Fruit fly (Drosophila melanogaster) whole organism, embryonic: Measurements from ENCODE around the gene Helz.

ENCODE experiments used
- B-H1 ChIP-seq: fragments of 200-800 bp; sonication (Bioruptor generic); IDR thresholded peaks from 3 replicates; pipeline ENCODE4 v1.3.6; 2022; ENCODE audit warnings: missing biosample characterization, missing genetic modification characterization
- CG11560 ChIP-seq: fragments of 200-800 bp; sonication (Bioruptor generic); IDR thresholded peaks from 3 replicates; pipeline ENCODE4 v1.3.6; 2022; ENCODE audit warnings: missing biosample characterization, missing genetic modification characterization
- CG12659 ChIP-seq: fragments of 200-800 bp; sonication (Bioruptor generic); optimal IDR thresholded peaks from 3 replicates; lab custom pipeline; 2017; ENCODE audit warnings: mild to moderate bottlenecking, missing biosample characterization, missing genetic modification reagents, missing genetic modification characterization
- CG14050 ChIP-seq: fragments of 200-800 bp; sonication (Bioruptor generic); IDR thresholded peaks from 3 replicates; pipeline ENCODE4 v1.3.6; 2022; ENCODE audit warnings: missing biosample characterization, missing genetic modification characterization
- CG1603 ChIP-seq: fragments of 200-800 bp; sonication (Bioruptor generic); optimal IDR thresholded peaks from 2 replicates; lab custom pipeline; 2019; ENCODE audit warnings: missing biosample characterization, mild to moderate bottlenecking, missing genetic modification characterization, moderate library complexity
- CG2120 ChIP-seq: fragments of 200-800 bp; sonication (Bioruptor generic); optimal IDR thresholded peaks from 3 replicates; lab custom pipeline; 2016; ENCODE audit warnings: missing biosample characterization, missing genetic modification characterization
- CG33213 ChIP-seq: fragments of 200-800 bp; sonication (Bioruptor generic); optimal IDR thresholded peaks from 3 replicates; lab custom pipeline; 2016; ENCODE audit warnings: missing biosample characterization, missing genetic modification characterization
- CG4424 ChIP-seq: fragments of 200-800 bp; sonication (Bioruptor generic); optimal IDR thresholded peaks from 3 replicates; lab custom pipeline; 2016; ENCODE audit warnings: missing biosample characterization, missing genetic modification characterization
- CG4730 ChIP-seq: fragments of 200-800 bp; sonication (Bioruptor generic); IDR thresholded peaks from 2 replicates; pipeline ENCODE4 v1.3.6; 2022; ENCODE audit warnings: missing biosample characterization, missing genetic modification characterization
- CG5180 ChIP-seq: fragments of 200-800 bp; sonication (Bioruptor generic); optimal IDR thresholded peaks from 3 replicates; lab custom pipeline; 2017; ENCODE audit warnings: missing biosample characterization, missing genetic modification characterization, mild to moderate bottlenecking, moderate library complexity, missing genetic modification reagents
- CG6254 ChIP-seq: fragments of 200-800 bp; sonication (Bioruptor generic); optimal IDR thresholded peaks from 3 replicates; lab custom pipeline; 2017; ENCODE audit warnings: mild to moderate bottlenecking, missing biosample characterization, missing genetic modification reagents, missing genetic modification characterization
- CG7745 ChIP-seq: fragments of 200-800 bp; sonication (Bioruptor generic); optimal IDR thresholded peaks from 2 replicates; lab custom pipeline; 2018; ENCODE audit warnings: missing biosample characterization, mild to moderate bottlenecking, missing genetic modification characterization, moderate library complexity
- CG7786 ChIP-seq: fragments of 200-800 bp; sonication (Bioruptor generic); optimal IDR thresholded peaks from 2 replicates; lab custom pipeline; 2016; ENCODE audit warnings: missing biosample characterization, missing genetic modification characterization
- CG8089 ChIP-seq: fragments of 200-800 bp; sonication (Bioruptor generic); optimal IDR thresholded peaks from 3 replicates; lab custom pipeline; 2016; ENCODE audit warnings: missing biosample characterization, missing genetic modification characterization
- CG8924 ChIP-seq: fragments of 200-800 bp; optimal IDR thresholded peaks from 3 replicates; lab custom pipeline; 2019; ENCODE audit warnings: missing biosample characterization, mild to moderate bottlenecking, missing genetic modification characterization, moderate library complexity
- Dll ChIP-seq: fragments of 200-800 bp; sonication (Bioruptor generic); IDR thresholded peaks from 4 replicates; pipeline ENCODE4 v1.3.6; 2022; ENCODE audit warnings: missing biosample characterization, missing genetic modification characterization; ENCODE audit not compliant: partially characterized antibody
- Doc3 ChIP-seq: fragments of 200-800 bp; sonication (Bioruptor generic); IDR thresholded peaks from 3 replicates; pipeline ENCODE4 v1.3.6; 2022; ENCODE audit warnings: missing biosample characterization, missing genetic modification characterization; ENCODE audit not compliant: partially characterized antibody
- Dp ChIP-seq: fragments of 200-800 bp; sonication (Bioruptor generic); optimal IDR thresholded peaks from 2 replicates; lab custom pipeline; 2018; ENCODE audit warnings: missing biosample characterization, mild to moderate bottlenecking, missing genetic modification characterization, moderate library complexity
- Fer3 ChIP-seq: fragments of 200-800 bp; sonication (Bioruptor generic); optimal IDR thresholded peaks from 2 replicates; lab custom pipeline; 2018; ENCODE audit warnings: missing biosample characterization, mild to moderate bottlenecking, missing genetic modification characterization, moderate library complexity
- GATAe ChIP-seq: fragments of 200-800 bp; sonication (Bioruptor generic); conservative IDR thresholded peaks from 2 replicates; pipeline ENCODE4 v1.3.6; 2022; ENCODE audit warnings: missing biosample characterization, missing genetic modification characterization
- H15 ChIP-seq: fragments of 200-800 bp; sonication (Bioruptor generic); IDR thresholded peaks from 3 replicates; pipeline ENCODE4 v1.3.6; 2022; ENCODE audit warnings: missing biosample characterization, missing genetic modification characterization
- HLHmδ ChIP-seq: fragments of 200-800 bp; sonication (Bioruptor generic); optimal IDR thresholded peaks from 2 replicates; lab custom pipeline; 2018; ENCODE audit warnings: missing biosample characterization, mild to moderate bottlenecking, missing genetic modification characterization, moderate library complexity
- Hand ChIP-seq: fragments of 200-800 bp; sonication (Bioruptor generic); optimal IDR thresholded peaks from 2 replicates; lab custom pipeline; 2017; ENCODE audit warnings: mild to moderate bottlenecking, missing biosample characterization, missing genetic modification reagents, missing genetic modification characterization
- HmgZ ChIP-seq: fragments of 200-800 bp; sonication (Bioruptor generic); optimal IDR thresholded peaks from 2 replicates; lab custom pipeline; 2018; ENCODE audit warnings: missing biosample characterization, mild to moderate bottlenecking, missing genetic modification characterization
- Hr39 ChIP-seq: fragments of >200 bp; optimal IDR thresholded peaks from 2 replicates; lab custom pipeline; 2017
- Jarid2 ChIP-seq: fragments of 200-800 bp; sonication (Bioruptor generic); optimal IDR thresholded peaks from 3 replicates; lab custom pipeline; 2017; ENCODE audit warnings: mild to moderate bottlenecking, missing biosample characterization, missing genetic modification reagents, missing genetic modification characterization
- PHDP ChIP-seq: fragments of 200-800 bp; sonication (Bioruptor generic); optimal IDR thresholded peaks from 3 replicates; lab custom pipeline; 2018; ENCODE audit warnings: missing biosample characterization, mild to moderate bottlenecking, missing genetic modification characterization, moderate library complexity
- Poxn ChIP-seq: fragments of 200-800 bp; sonication (Bioruptor generic); IDR thresholded peaks from 2 replicates; pipeline ENCODE4 v1.3.6; 2022; ENCODE audit warnings: missing biosample characterization, missing genetic modification characterization
- Sin3A ChIP-seq: fragments of >200 bp; optimal IDR thresholded peaks from 2 replicates; lab custom pipeline; 2018
- Sox102F ChIP-seq: fragments of 200-800 bp; sonication (Bioruptor generic); optimal IDR thresholded peaks from 2 replicates; lab custom pipeline; 2018; ENCODE audit warnings: missing biosample characterization, mild to moderate bottlenecking, missing genetic modification characterization, moderate library complexity
- Spps ChIP-seq: fragments of 200-800 bp; sonication (Bioruptor generic); optimal IDR thresholded peaks from 2 replicates; lab custom pipeline; 2018; ENCODE audit warnings: missing biosample characterization, mild to moderate bottlenecking, missing genetic modification characterization
- aop ChIP-seq: fragments of 200-800 bp; sonication (Bioruptor generic); IDR thresholded peaks from 2 replicates; pipeline ENCODE4 v1.3.6; 2022; ENCODE audit warnings: missing biosample characterization, missing genetic modification characterization
- bab2 ChIP-seq: fragments of 200-800 bp; sonication (Bioruptor generic); optimal IDR thresholded peaks from 2 replicates; lab custom pipeline; 2016; ENCODE audit warnings: missing biosample characterization, missing genetic modification characterization
- bigmax ChIP-seq: fragments of 200-800 bp; sonication (Bioruptor generic); optimal IDR thresholded peaks from 2 replicates; lab custom pipeline; 2018; ENCODE audit warnings: missing biosample characterization, mild to moderate bottlenecking, missing genetic modification characterization
- cwo ChIP-seq: fragments of 200-800 bp; sonication (Bioruptor generic); optimal IDR thresholded peaks from 3 replicates; lab custom pipeline; 2017; ENCODE audit warnings: missing biosample characterization, missing genetic modification characterization, mild to moderate bottlenecking, moderate library complexity, missing genetic modification reagents
- ems ChIP-seq: fragments of 200-800 bp; sonication (Bioruptor generic); optimal IDR thresholded peaks from 3 replicates; lab custom pipeline; 2016; ENCODE audit warnings: missing biosample characterization, missing genetic modification characterization
- esg ChIP-seq: fragments of 200-800 bp; sonication (Bioruptor generic); conservative IDR thresholded peaks from 2 replicates; pipeline ENCODE4 v1.3.6; 2022; ENCODE audit warnings: missing biosample characterization, missing genetic modification characterization
- fd3F ChIP-seq: fragments of 200-800 bp; sonication (Bioruptor generic); optimal IDR thresholded peaks from 2 replicates; lab custom pipeline; 2018; ENCODE audit warnings: missing biosample characterization, mild to moderate bottlenecking, missing genetic modification characterization, moderate library complexity
- fu2 ChIP-seq: fragments of 200-800 bp; sonication (Bioruptor generic); optimal IDR thresholded peaks from 2 replicates; lab custom pipeline; 2016; ENCODE audit warnings: missing biosample characterization, missing genetic modification characterization
- gce ChIP-seq: fragments of 200-800 bp; sonication (Bioruptor generic); IDR thresholded peaks from 3 replicates; pipeline ENCODE4 v1.3.6; 2022; ENCODE audit warnings: missing biosample characterization, missing genetic modification characterization
- gfzf ChIP-seq: fragments of 200-800 bp; sonication (Bioruptor generic); optimal IDR thresholded peaks from 2 replicates; lab custom pipeline; 2016; ENCODE audit warnings: missing biosample characterization, mild to moderate bottlenecking, missing genetic modification characterization, moderate library complexity
- inv ChIP-seq: fragments of 200-800 bp; sonication (Bioruptor generic); IDR thresholded peaks from 2 replicates; pipeline ENCODE4 v1.3.6; 2022; ENCODE audit warnings: missing biosample characterization, missing genetic modification characterization; ENCODE audit not compliant: partially characterized antibody
- lov ChIP-seq, 2 experiments: fragments of 200-800 bp in 1 of 2; fragments of >200 bp in 1 of 2; sonication (Bioruptor generic) in 1 of 2; IDR thresholded peaks in 1 of 2; optimal IDR thresholded peaks in 1 of 2; 2 replicates in 1 of 2; 3 replicates in 1 of 2; pipeline versions ENCODE4 v1.3.6 to Lab custom; 2017 to 2022; ENCODE audit warnings: missing biosample characterization in 1 of 2, missing genetic modification characterization in 1 of 2
- onecut ChIP-seq: fragments of 200-800 bp; sonication (Bioruptor generic); IDR thresholded peaks from 2 replicates; pipeline ENCODE4 v1.3.6; 2022; ENCODE audit warnings: missing biosample characterization, missing genetic modification characterization
- pb ChIP-seq: fragments of 200-800 bp; sonication (Bioruptor generic); optimal IDR thresholded peaks from 3 replicates; lab custom pipeline; 2016; ENCODE audit warnings: missing biosample characterization, missing genetic modification characterization
- pros ChIP-seq: fragments of 200-800 bp; sonication (Bioruptor generic); optimal IDR thresholded peaks from 3 replicates; lab custom pipeline; 2019; ENCODE audit warnings: missing biosample characterization, mild to moderate bottlenecking, missing genetic modification characterization, moderate library complexity
- run ChIP-seq: fragments of 200-800 bp; sonication (Bioruptor generic); optimal IDR thresholded peaks from 3 replicates; lab custom pipeline; 2018; ENCODE audit warnings: missing biosample characterization, mild to moderate bottlenecking, missing genetic modification characterization
- sd ChIP-seq: fragments of 200-800 bp; sonication (Bioruptor generic); optimal IDR thresholded peaks from 3 replicates; lab custom pipeline; 2018; ENCODE audit warnings: missing biosample characterization, mild to moderate bottlenecking, missing genetic modification characterization, moderate library complexity
- tio ChIP-seq: fragments of 200-800 bp; sonication (Bioruptor generic); optimal IDR thresholded peaks from 2 replicates; lab custom pipeline; 2017; ENCODE audit warnings: missing biosample characterization, missing genetic modification characterization, inconsistent platforms
- z ChIP-seq: fragments of 200-800 bp; sonication (Bioruptor generic); IDR thresholded peaks from 3 replicates; pipeline ENCODE4 v1.3.6; 2022; ENCODE audit warnings: missing biosample characterization, missing genetic modification characterization

The Helz gene

dm6 chr3L:14784949-14785408 lies 4.8 kb upstream of the Helz start (continued):
- TF ChIP-seq Jarid2 (GFP tag; lab: Kevin White, UChicago) (peak; percentile 86), CG11560 (tag; lab: Robert Waterston, UW) (peak; percentile 81), fu2 (peak; percentile 82), CG7745 (tag; lab: Kevin White, UChicago) (peak; percentile 16), Doc3 (GFP tag; lab: Robert Waterston, UW) (no peak), pros (GFP tag; lab: Kevin White, UChicago) (peak; percentile 12), ems (GFP tag; lab: Kevin White, UChicago) (peak; percentile 93), bab2 (GFP tag; lab: Kevin White, UChicago) (peak; percentile 94), aop (GFP tag; lab: Robert Waterston, UW) (peak; percentile 59; the same call in 1 of the 2 replicates), pb (GFP tag; lab: Kevin White, UChicago) (peak; percentile 91), CG7786 (GFP tag; lab: Kevin White, UChicago) (peak; percentile 93), GATAe (GFP tag; lab: Robert Waterston, UW) (peak; percentile 49; the same call in 1 of the 2 replicates), Poxn (GFP tag; lab: Robert Waterston, UW) (peak; percentile 70), PHDP (peak; percentile 97), z (no peak), esg (peak; percentile 91), Hr39 (lab: Kevin White, UChicago) (no peak), CG1603 (peak; percentile 85), Spps (tag; lab: Kevin White, UChicago) (peak; percentile 96), CG5180 (peak; percentile 92), cwo (GFP tag; lab: Kevin White, UChicago) (peak; percentile 95), bigmax (peak; percentile 51), Fer3 (peak; percentile 94), CG4424 (peak; percentile 97), Sox102F (GFP tag; lab: Kevin White, UChicago) (peak; percentile 97), CG4730 (GFP tag; lab: Robert Waterston, UW) (peak; percentile 80), Hand (GFP tag; lab: Kevin White, UChicago) (peak; percentile 95), CG8924 (tag; lab: Kevin White, UChicago) (peak; percentile 99), gfzf (GFP tag; lab: Kevin White, UChicago) (no peak), Sin3A (lab: Kevin White, UChicago) (no peak), sd (tag; lab: Kevin White, UChicago) (peak; percentile 87), Dp (GFP tag; lab: Kevin White, UChicago) (peak; percentile 11), CG14050 (peak; percentile 83), CG33213 (peak; percentile 90), run (tag; lab: Kevin White, UChicago) (peak; percentile 95), onecut (GFP tag; lab: Robert Waterston, UW) (peak; percentile 85), tio (peak; percentile 98), lov (optimal IDR thresholded peaks at IDR 0.05; lab: Kevin White, UChicago) (no peak), lov (GFP tag; IDR thresholded peaks at IDR 0.05; lab: Robert Waterston, UW) (peak; percentile 79; the same call in 2 of the 3 replicates), CG12659 (GFP tag; lab: Kevin White, UChicago) (peak; percentile 99), HLHmδ (GFP tag; lab: Kevin White, UChicago) (no peak), CG8089 (GFP tag; lab: Kevin White, UChicago) (peak; percentile 91), HmgZ (tag; lab: Kevin White, UChicago) (peak; percentile 96), gce (peak; percentile 61; the same call in 2 of the 3 replicates), Dll (GFP tag; lab: Robert Waterston, UW) (no peak), H15 (GFP tag; lab: Robert Waterston, UW) (peak; percentile 80), inv (GFP tag; lab: Robert Waterston, UW) (no peak), CG6254 (GFP tag; lab: Kevin White, UChicago) (peak; percentile 96), fd3F (peak; percentile 95), CG2120 (GFP tag; lab: Kevin White, UChicago) (peak; percentile 96), B-H1 (GFP tag; lab: Robert Waterston, UW) (peak; percentile 67; the same call in 1 of the 3 replicates)
